Worm (Caenorhabditis elegans) whole organism, dauer: ENCODE measurements around the gene C23G10.7.

Experiments
- unc-62 ChIP-seq: sonication (generic microtip); optimal IDR thresholded peaks from 2 replicates; lab custom pipeline; 2017; ENCODE audit warnings: missing biosample characterization, missing genetic modification reagents, missing genetic modification characterization

The C23G10.7 gene

DNA sequence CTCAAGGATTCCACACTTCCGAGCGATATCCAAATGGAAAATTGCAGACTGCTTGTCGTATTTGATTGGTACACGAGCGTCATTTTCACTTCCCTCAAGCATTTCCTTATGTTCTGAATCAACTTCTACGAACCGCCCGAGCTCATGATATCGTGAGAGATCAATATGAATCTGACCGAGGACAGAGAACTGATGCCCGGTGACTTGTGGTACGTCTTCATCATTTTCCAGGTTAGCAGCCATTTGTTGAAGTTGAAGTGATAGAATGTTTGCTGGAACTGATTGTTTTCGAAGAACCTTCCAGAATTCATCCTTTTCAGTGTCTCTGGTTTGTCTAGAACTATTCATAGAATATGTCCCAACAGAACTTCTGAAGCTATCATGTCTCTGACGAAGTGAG lies 31.6 kb downstream of the C23G10.7 start:
- TF ChIP-seq unc-62 (GFP tag; lab: Kevin White, UChicago) = no peak

- TF ChIP-seq unc-62 (GFP tag; lab: Kevin White, UChicago) = no peak
Measured at ce11 chrIII:6165240-6165639, 33.0 kb downstream of the C23G10.7 start.

ce11 chrIII:6164253-6164971 lies 33.8 kb downstream of the C23G10.7 start, which contains the start of gene F42A10.9:
F42A10.9 (plus strand) TSS chrIII:6164573.
- no peak for TF ChIP-seq unc-62 (GFP tag; lab: Kevin White, UChicago)

ce11 chrIII:6163381-6163780 lies 34.8 kb downstream of the C23G10.7 start:
- no peak for TF ChIP-seq unc-62 (GFP tag; lab: Kevin White, UChicago)

DNA sequence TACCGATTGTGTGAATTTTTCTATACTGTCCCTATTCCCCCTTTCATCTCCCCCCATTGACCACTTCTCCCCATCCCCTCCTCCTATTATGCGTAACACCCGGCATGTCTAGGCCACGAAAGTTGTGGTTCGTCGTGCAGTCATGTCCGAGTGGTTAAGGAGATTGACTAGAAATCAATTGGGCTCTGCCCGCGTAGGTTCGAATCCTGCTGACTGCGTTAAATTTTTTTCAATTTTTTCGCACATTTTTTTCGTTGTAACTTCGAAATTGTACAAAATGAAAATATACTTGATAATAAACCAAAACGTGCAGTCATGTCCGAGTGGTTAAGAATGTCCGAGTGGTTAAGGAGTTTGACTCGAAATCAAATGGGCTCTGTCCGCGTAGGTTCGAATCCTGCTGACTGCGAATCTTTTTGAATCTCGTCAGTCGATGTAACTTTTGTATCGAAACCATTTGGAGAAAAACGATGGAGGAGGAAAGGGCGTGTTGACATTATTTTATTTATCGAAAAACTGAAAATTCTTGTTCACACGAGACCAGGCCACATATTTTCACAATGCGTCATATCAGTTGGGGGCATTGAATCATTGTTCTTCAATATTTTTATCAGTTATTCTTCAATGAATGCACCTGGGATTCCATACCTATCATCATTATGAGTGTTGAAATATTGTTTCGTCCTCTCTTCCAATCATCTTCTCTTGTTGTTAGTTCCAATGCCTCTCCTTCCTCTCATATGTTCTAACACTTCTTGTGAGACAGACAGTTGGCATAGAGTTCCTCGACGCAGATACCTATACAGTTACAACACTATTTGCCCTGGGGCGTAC lies 39.4 kb downstream of the C23G10.7 start, which contains the start of gene nfm-1:
nfm-1 (plus strand) TSS at position 812 of the 834 bp plus-strand sequence.
- no peak for TF ChIP-seq unc-62 (GFP tag; lab: Kevin White, UChicago)

DNA sequence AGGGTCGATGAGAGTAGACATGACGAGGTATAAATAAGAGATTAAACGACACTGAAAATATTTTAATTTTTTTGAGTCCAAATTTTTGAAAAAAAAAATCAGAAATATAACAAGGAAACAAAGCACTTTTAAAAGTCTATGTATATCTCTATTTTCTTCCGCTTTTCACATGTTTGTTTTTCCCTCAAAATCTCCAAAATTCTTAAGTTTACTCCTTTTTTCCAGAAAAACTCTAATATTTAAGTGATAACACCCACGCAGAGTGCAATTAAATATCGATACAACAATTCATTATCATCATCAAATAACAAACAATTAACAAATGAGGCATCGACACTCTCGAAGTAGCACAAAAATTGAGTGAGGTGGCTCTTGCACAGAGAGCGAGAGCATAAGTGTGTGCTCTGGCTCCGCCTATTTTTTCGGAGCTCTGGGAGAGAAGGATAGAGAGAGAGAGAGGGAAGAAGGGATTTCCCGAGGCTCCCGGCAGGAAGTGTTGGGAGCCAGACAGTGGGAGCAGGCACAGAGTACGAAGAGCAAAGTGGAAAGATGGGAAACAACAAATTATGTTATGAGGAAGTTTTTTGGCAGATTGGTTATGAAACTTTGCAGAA lies 40.4 kb downstream of the C23G10.7 start, which contains the start of gene anmt-2:
anmt-2 (minus strand) TSS at position 51 of the 614 bp plus-strand sequence.
- no peak for TF ChIP-seq unc-62 (GFP tag; lab: Kevin White, UChicago)

ce11 chrIII:6155787-6156186 lies 42.4 kb downstream of the C23G10.7 start:
- TF ChIP-seq unc-62 (GFP tag; lab: Kevin White, UChicago) = no peak

DNA sequence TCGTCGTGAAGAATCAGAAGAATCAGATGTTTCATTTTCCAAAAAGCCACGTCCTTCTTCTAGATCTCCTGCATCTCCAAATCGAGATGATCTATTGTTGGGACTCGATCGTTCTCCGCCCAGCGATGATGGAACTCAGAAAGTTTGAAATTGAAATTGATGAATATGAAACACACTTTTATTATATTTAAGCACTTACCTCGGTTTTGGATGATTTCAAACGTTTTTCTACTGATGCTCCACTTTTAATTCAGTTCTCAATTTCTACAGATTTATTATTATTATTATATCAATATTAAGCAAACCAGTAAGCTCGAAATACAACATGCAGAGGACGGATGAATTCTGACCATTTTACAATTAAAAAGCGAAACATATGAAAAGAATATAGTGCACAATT lies 43.6 kb downstream of the C23G10.7 start:
- TF ChIP-seq unc-62 (GFP tag; lab: Kevin White, UChicago) = no peak

ce11 chrIII:6149467-6150072 lies 48.6 kb downstream of the C23G10.7 start, which contains the start of the genes wht-7 and Y42G9A.1:
wht-7 (minus strand) TSS chrIII:6149597.
Y42G9A.1 (plus strand) TSS chrIII:6149961.
- TF ChIP-seq unc-62 (GFP tag; lab: Kevin White, UChicago) = no peak

- no peak for TF ChIP-seq unc-62 (GFP tag; lab: Kevin White, UChicago)
Measured at ce11 chrIII:6148684-6149083, 49.5 kb downstream of the C23G10.7 start.

DNA sequence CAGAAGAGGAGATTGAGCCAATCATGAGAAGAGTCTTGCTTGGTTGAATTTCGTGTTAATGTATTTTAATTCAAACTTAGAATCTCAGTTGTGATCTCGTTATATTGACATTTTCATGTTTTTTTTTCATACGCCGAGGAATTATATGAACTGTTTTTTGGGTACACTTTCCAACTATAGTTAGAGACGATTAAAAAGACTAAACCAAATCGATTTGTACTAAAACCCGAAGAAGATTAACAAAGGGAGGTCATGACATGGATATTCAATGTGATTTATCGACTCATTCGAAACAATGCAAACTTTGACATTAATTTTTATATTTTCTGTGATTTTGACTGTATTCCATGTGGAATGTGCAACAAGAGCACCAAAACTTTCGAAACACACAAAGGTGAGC lies 50.3 kb downstream of the C23G10.7 start, which contains the start of gene Y42G9A.2:
Y42G9A.2 (plus strand) TSS at position 284 of the 400 bp plus-strand sequence.
- TF ChIP-seq unc-62 (GFP tag; lab: Kevin White, UChicago) = no peak

ce11 chrIII:6146797-6147196 lies 51.4 kb downstream of the C23G10.7 start:
- TF ChIP-seq unc-62 (GFP tag; lab: Kevin White, UChicago) = no peak
